Worm (Caenorhabditis elegans) whole organism, L1 larva: Measurements from ENCODE around the gene eef-1B.1.

Source experiments
- C04F5.9 ChIP-seq: sonication (generic microtip); optimal IDR thresholded peaks from 2 replicates; lab custom pipeline; 2016; ENCODE audit warnings: missing genetic modification characterization, missing compliant biosample characterization
- C16A3.4 ChIP-seq: fragments of 150-350 bp; optimal IDR thresholded peaks from 2 replicates; lab custom pipeline; 2014; ENCODE audit warnings: missing biosample characterization, missing genetic modification characterization
- Y116A8C.19 ChIP-seq: sonication (generic microtip); optimal IDR thresholded peaks from 2 replicates; lab custom pipeline; 2016; ENCODE audit warnings: missing compliant biosample characterization, missing genetic modification characterization, borderline replicate concordance
- aha-1 ChIP-seq: fragments of 150-350 bp; optimal IDR thresholded peaks from 2 replicates; lab custom pipeline; 2014; ENCODE audit warnings: missing biosample characterization, missing genetic modification characterization
- ama-1 ChIP-seq: fragments of 150-350 bp; optimal IDR thresholded peaks from 2 replicates; lab custom pipeline; 2014
- blmp-1 ChIP-seq: fragments of 150-350 bp; optimal IDR thresholded peaks from 2 replicates; lab custom pipeline; 2014; ENCODE audit warnings: missing biosample characterization, missing genetic modification characterization
- ceh-63 ChIP-seq: fragments of 200-800 bp; sonication (Bioruptor generic); optimal IDR thresholded peaks from 2 replicates; lab custom pipeline; 2018; ENCODE audit warnings: mild to moderate bottlenecking, missing genetic modification characterization, missing compliant biosample characterization
- ceh-8 ChIP-seq: fragments of 200-800 bp; sonication (Bioruptor generic); optimal IDR thresholded peaks from 2 replicates; lab custom pipeline; 2018; ENCODE audit warnings: mild to moderate bottlenecking, missing genetic modification characterization, moderate library complexity, missing compliant biosample characterization
- ceh-82 ChIP-seq, 3 experiments: fragments of 150-350 bp in 1 of 3; sonication (generic microtip) in 2 of 3; optimal IDR thresholded peaks; 2 replicates each; lab custom pipeline; 2014 to 2017; ENCODE audit warnings: missing biosample characterization in 3 of 3, missing genetic modification characterization in 3 of 3
- ces-1 ChIP-seq: fragments of 150-350 bp; optimal IDR thresholded peaks from 2 replicates; lab custom pipeline; 2014; ENCODE audit warnings: missing biosample characterization, missing genetic modification reagents, missing genetic modification characterization
- dsc-1 ChIP-seq: sonication (generic microtip); optimal IDR thresholded peaks from 2 replicates; lab custom pipeline; 2016; ENCODE audit warnings: mild to moderate bottlenecking, missing genetic modification characterization, missing compliant biosample characterization
- efl-1 ChIP-seq, 4 experiments: fragments of 150-350 bp; optimal IDR thresholded peaks in 3 of 4; peaks in 1 of 4; 1 replicate in 1 of 4; 2 replicates in 3 of 4; lab custom pipeline; 2014; ENCODE audit warnings: missing biosample characterization in 2 of 4, missing genetic modification characterization in 2 of 4, missing genetic modification reagents in 2 of 4
- efl-3 ChIP-seq: fragments of 200-800 bp; sonication (Bioruptor generic); optimal IDR thresholded peaks from 2 replicates; lab custom pipeline; 2018; ENCODE audit warnings: mild to moderate bottlenecking, missing genetic modification characterization, missing compliant biosample characterization
- elt-2 ChIP-seq: sonication (generic microtip); optimal IDR thresholded peaks from 2 replicates; lab custom pipeline; 2016; ENCODE audit warnings: missing genetic modification characterization, mild to moderate bottlenecking, inconsistent platforms, missing compliant biosample characterization, missing genetic modification reagents
- hlh-4 ChIP-seq: sonication (generic microtip); optimal IDR thresholded peaks from 2 replicates; lab custom pipeline; 2016; ENCODE audit warnings: mild to moderate bottlenecking, missing genetic modification characterization, missing compliant biosample characterization
- lin-14 ChIP-seq: fragments of 200-800 bp; sonication (Bioruptor generic); optimal IDR thresholded peaks from 2 replicates; lab custom pipeline; 2018; ENCODE audit warnings: mild to moderate bottlenecking, missing genetic modification characterization, moderate library complexity, missing compliant biosample characterization
- lin-15B ChIP-seq: fragments of 150-350 bp; sonication (generic microtip); optimal IDR thresholded peaks from 3 replicates; lab custom pipeline; 2014; ENCODE audit warnings: missing biosample characterization, missing genetic modification characterization
- lin-39 ChIP-seq: fragments of 150-350 bp; optimal IDR thresholded peaks from 2 replicates; lab custom pipeline; 2014; ENCODE audit warnings: missing biosample characterization, missing genetic modification reagents, missing genetic modification characterization
- mdl-1 ChIP-seq, 2 experiments: fragments of 150-350 bp; optimal IDR thresholded peaks; 2 replicates each; lab custom pipeline; 2014 to 2017; ENCODE audit warnings: missing biosample characterization in 2 of 2, missing genetic modification characterization in 2 of 2, inconsistent platforms in 1 of 2
- mef-2 ChIP-seq: fragments of 150-350 bp; optimal IDR thresholded peaks from 2 replicates; lab custom pipeline; 2014; ENCODE audit warnings: missing biosample characterization, missing genetic modification characterization
- mep-1 ChIP-seq: fragments of 150-350 bp; optimal IDR thresholded peaks from 2 replicates; lab custom pipeline; 2014; ENCODE audit warnings: missing biosample characterization, missing genetic modification characterization
- nhr-12 ChIP-seq: sonication (generic microtip); optimal IDR thresholded peaks from 2 replicates; lab custom pipeline; 2017; ENCODE audit warnings: missing biosample characterization, missing genetic modification characterization
- nhr-20 ChIP-seq: sonication (generic microtip); optimal IDR thresholded peaks from 2 replicates; lab custom pipeline; 2016; ENCODE audit warnings: mild to moderate bottlenecking, missing genetic modification characterization, missing compliant biosample characterization
- nhr-237 ChIP-seq: fragments of 150-350 bp; optimal IDR thresholded peaks from 2 replicates; lab custom pipeline; 2014; ENCODE audit warnings: missing biosample characterization, missing genetic modification characterization
- nhr-28 ChIP-seq: fragments of 150-350 bp; optimal IDR thresholded peaks from 2 replicates; lab custom pipeline; 2014; ENCODE audit warnings: missing biosample characterization, missing genetic modification characterization
- nhr-47 ChIP-seq: sonication (generic microtip); optimal IDR thresholded peaks from 2 replicates; lab custom pipeline; 2016; ENCODE audit warnings: mild to moderate bottlenecking, missing genetic modification characterization, moderate library complexity, missing compliant biosample characterization
- nhr-71 ChIP-seq: sonication (generic microtip); optimal IDR thresholded peaks from 2 replicates; lab custom pipeline; 2016; ENCODE audit warnings: mild to moderate bottlenecking, missing genetic modification characterization, moderate library complexity, missing compliant biosample characterization
- nhr-77 ChIP-seq: fragments of 150-350 bp; optimal IDR thresholded peaks from 2 replicates; lab custom pipeline; 2014; ENCODE audit warnings: missing biosample characterization, missing genetic modification characterization
- nhr-90 ChIP-seq: sonication (generic microtip); optimal IDR thresholded peaks from 2 replicates; lab custom pipeline; 2016; ENCODE audit warnings: mild to moderate bottlenecking, missing genetic modification characterization, missing compliant biosample characterization; ENCODE audit not compliant: poor library complexity
- pax-3 ChIP-seq: fragments of 200-800 bp; sonication (Bioruptor generic); optimal IDR thresholded peaks from 2 replicates; lab custom pipeline; 2018; ENCODE audit warnings: mild to moderate bottlenecking, missing genetic modification characterization, moderate library complexity, missing compliant biosample characterization
- snpc-4 ChIP-seq: fragments of 150-350 bp; optimal IDR thresholded peaks from 2 replicates; lab custom pipeline; 2014; ENCODE audit warnings: missing biosample characterization, missing genetic modification characterization
- snu-23 ChIP-seq: sonication (generic microtip); optimal IDR thresholded peaks from 2 replicates; lab custom pipeline; 2016; ENCODE audit warnings: missing genetic modification characterization, missing compliant biosample characterization
- sox-4 ChIP-seq: sonication (generic microtip); optimal IDR thresholded peaks from 2 replicates; lab custom pipeline; 2016; ENCODE audit warnings: missing genetic modification characterization, missing compliant biosample characterization
- sptf-1 ChIP-seq: fragments of 150-350 bp; optimal IDR thresholded peaks from 2 replicates; lab custom pipeline; 2014; ENCODE audit warnings: missing biosample characterization, missing genetic modification characterization
- sup-37 ChIP-seq: fragments of 200-800 bp; sonication (Bioruptor generic); optimal IDR thresholded peaks from 2 replicates; lab custom pipeline; 2018; ENCODE audit warnings: mild to moderate bottlenecking, missing genetic modification characterization, missing compliant biosample characterization
- swsn-7 ChIP-seq: sonication (generic microtip); optimal IDR thresholded peaks from 2 replicates; lab custom pipeline; 2016; ENCODE audit warnings: missing genetic modification characterization, missing compliant biosample characterization
- tbx-2 ChIP-seq: sonication (generic microtip); optimal IDR thresholded peaks from 2 replicates; lab custom pipeline; 2016; ENCODE audit warnings: missing genetic modification characterization, missing compliant biosample characterization
- tlp-1 ChIP-seq: fragments of 150-350 bp; optimal IDR thresholded peaks from 2 replicates; lab custom pipeline; 2014; ENCODE audit warnings: missing biosample characterization, missing genetic modification characterization
- unc-130 ChIP-seq: fragments of 150-350 bp; optimal IDR thresholded peaks from 2 replicates; lab custom pipeline; 2017; ENCODE audit warnings: missing biosample characterization, missing genetic modification characterization, inconsistent platforms
- unc-30 ChIP-seq: sonication (generic microtip); optimal IDR thresholded peaks from 2 replicates; lab custom pipeline; 2017; ENCODE audit warnings: missing biosample characterization, missing genetic modification characterization
- unc-62 ChIP-seq: fragments of 150-350 bp; optimal IDR thresholded peaks from 2 replicates; lab custom pipeline; 2014; ENCODE audit warnings: missing biosample characterization, missing genetic modification reagents, missing genetic modification characterization
- unc-86 ChIP-seq: sonication (generic microtip); optimal IDR thresholded peaks from 2 replicates; lab custom pipeline; 2016; ENCODE audit warnings: missing genetic modification characterization, missing compliant biosample characterization
- vab-15 ChIP-seq: sonication (generic microtip); optimal IDR thresholded peaks from 2 replicates; lab custom pipeline; 2017; ENCODE audit warnings: missing genotype, mild to moderate bottlenecking, missing genetic modification characterization, missing compliant biosample characterization
- xbp-1 ChIP-seq: sonication (generic microtip); optimal IDR thresholded peaks from 2 replicates; lab custom pipeline; 2016; ENCODE audit warnings: missing genetic modification characterization, missing compliant biosample characterization
- zip-4 ChIP-seq: fragments of 200-800 bp; sonication (Bioruptor generic); optimal IDR thresholded peaks from 2 replicates; lab custom pipeline; 2018; ENCODE audit warnings: mild to moderate bottlenecking, missing genetic modification characterization, moderate library complexity, missing compliant biosample characterization
- ztf-4 ChIP-seq: fragments of 150-350 bp; optimal IDR thresholded peaks from 2 replicates; lab custom pipeline; 2014; ENCODE audit warnings: missing biosample characterization, missing genetic modification characterization

Gene eef-1B.1

ce11 chrIII:7978723-7979122, 5.5 kb upstream of the eef-1B.1 start (continued):
- TF ChIP-seq efl-3 (GFP tag; lab: Kevin White, UChicago) (no peak), vab-15 (tag; lab: Kevin White, UChicago) (no peak), snpc-4 (tag; lab: Kevin White, UChicago) (peak; percentile 3), unc-130 (tag; lab: Kevin White, UChicago) (peak; percentile 3), ceh-63 (GFP tag; lab: Kevin White, UChicago) (no peak), zip-4 (GFP tag; lab: Kevin White, UChicago) (no peak), nhr-12 (tag; lab: Kevin White, UChicago) (no peak), ztf-4 (tag; lab: Kevin White, UChicago) (no peak), ces-1 (no peak), ama-1 (lab: Kevin White, UChicago) (no peak), sox-4 (no peak), lin-15B (tag; lab: Kevin White, UChicago) (no peak), nhr-47 (tag; lab: Kevin White, UChicago) (peak; percentile 60), lin-39 (tag; lab: Kevin White, UChicago) (no peak), Y116A8C.19 (tag; lab: Kevin White, UChicago) (no peak), pax-3 (tag; lab: Kevin White, UChicago) (no peak), snu-23 (GFP tag; lab: Kevin White, UChicago) (peak; percentile 77), lin-14 (GFP tag; lab: Kevin White, UChicago) (peak; percentile 86), ceh-82 (tag; optimal IDR thresholded peaks at IDR 0.05; lab: Kevin White, UChicago) (peak; percentile 2 to 31 (median 5)), blmp-1 (tag; lab: Kevin White, UChicago) (peak; percentile 46), tlp-1 (no peak), tbx-2 (tag; lab: Kevin White, UChicago) (peak; percentile 51), unc-30 (tag; lab: Kevin White, UChicago) (no peak), swsn-7 (tag; lab: Kevin White, UChicago) (peak; percentile 59), nhr-71 (tag; lab: Kevin White, UChicago) (peak; percentile 74), mep-1 (tag; lab: Kevin White, UChicago) (peak; percentile 58), xbp-1 (peak; percentile 37), C16A3.4 (tag; lab: Kevin White, UChicago) (peak; percentile 45), ceh-8 (GFP tag; lab: Kevin White, UChicago) (no peak), unc-86 (tag; lab: Kevin White, UChicago) (no peak), aha-1 (tag; lab: Kevin White, UChicago) (no peak), mdl-1 (tag; optimal IDR thresholded peaks at IDR 0.05; lab: Kevin White, UChicago) (no peak), sup-37 (GFP tag; lab: Kevin White, UChicago) (no peak), dsc-1 (tag; lab: Kevin White, UChicago) (peak; percentile 31), mef-2 (tag; lab: Kevin White, UChicago) (no peak), nhr-90 (peak; percentile 66), elt-2 (tag; lab: Kevin White, UChicago) (peak; percentile 5), unc-62 (GFP tag; lab: Kevin White, UChicago) (no peak)

ce11 chrIII:7978289-7978688, 5.1 kb upstream of the eef-1B.1 start:
- TF ChIP-seq mep-1 (tag; lab: Kevin White, UChicago), result peak; percentile 4
- no peak for TF ChIP-seq efl-1 (optimal IDR thresholded peaks at IDR 0.05; lab: Kevin White, UChicago)
- TF ChIP-seq efl-1 (GFP tag; optimal IDR thresholded peaks at IDR 0.05 in 1 of 2; lab: Kevin White, UChicago), result peak in 1 of 2 experiments; percentile 40
- TF ChIP-seq tlp-1, result no peak

- TF ChIP-seq vab-15 (tag; lab: Kevin White, UChicago) (no peak), C16A3.4 (tag; lab: Kevin White, UChicago) (no peak), Y116A8C.19 (tag; lab: Kevin White, UChicago) (no peak), sptf-1 (tag; lab: Kevin White, UChicago) (no peak), efl-3 (GFP tag; lab: Kevin White, UChicago) (no peak), nhr-237 (tag; lab: Kevin White, UChicago) (no peak), ceh-82 (tag; optimal IDR thresholded peaks at IDR 0.05; lab: Kevin White, UChicago) (no peak), hlh-4 (tag; lab: Kevin White, UChicago) (no peak), C04F5.9 (tag; lab: Kevin White, UChicago) (no peak), unc-130 (tag; lab: Kevin White, UChicago) (no peak), nhr-77 (tag; lab: Kevin White, UChicago) (no peak), nhr-20 (tag; lab: Kevin White, UChicago) (no peak), nhr-28 (tag; lab: Kevin White, UChicago) (no peak)
These were observed 4.6 kb upstream of the eef-1B.1 start, which contains the start of gene C06G4.4 for ce11 chrIII:7977777-7978176. Gene C06G4.4 (minus strand): TSS chrIII:7977812.
